In the genomic region with DNA sequence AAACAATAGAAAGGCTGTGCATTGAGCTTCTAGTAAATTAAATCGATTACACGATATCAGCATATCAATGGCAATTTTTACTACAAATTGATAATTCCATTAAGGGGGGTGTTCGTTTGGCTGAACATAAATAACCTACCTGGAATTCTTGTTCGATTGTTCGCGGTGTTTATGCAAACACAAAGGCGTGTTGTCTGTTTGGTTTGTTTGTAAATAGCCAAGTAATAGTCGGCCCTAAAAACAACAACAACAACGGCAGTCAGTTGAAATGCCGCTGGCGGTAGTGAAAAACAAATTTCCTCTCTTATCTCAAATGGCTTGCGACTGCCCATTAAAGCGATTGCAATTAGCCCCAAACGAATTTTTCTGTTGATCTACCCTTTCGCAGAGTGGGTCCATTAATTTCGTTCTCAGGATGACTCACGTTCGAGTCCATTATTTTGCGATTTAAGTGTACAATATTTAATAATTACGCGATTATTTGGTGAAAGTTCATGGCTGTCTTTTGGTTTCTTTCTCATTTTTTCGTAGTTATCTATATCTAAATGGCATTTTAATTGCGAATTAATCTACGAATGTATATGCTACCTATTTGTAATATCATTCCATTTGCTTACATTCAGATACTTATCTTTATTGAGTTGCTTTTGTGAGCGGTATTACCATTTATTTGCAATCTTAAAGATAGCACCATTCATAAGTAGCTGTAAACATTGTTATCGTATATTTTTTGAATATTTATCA, we compare ENCODE assay signal across 4 fruit fly cellular contexts.
TF ChIP-seq lines count a peak whose summit lies in the region.

No protein-coding gene starts in this region.

- no peak for TF ChIP-seq CTCF in whole organism, embryonic (GFP tag; optimal IDR thresholded peaks at IDR 0.05; lab: Kevin White, UChicago)

TF ChIP-seq in whole organism, adult, 20 proteins besides CTCF, POLR2A, EP300 and RAD21:
- peak; percentile 4 for TF ChIP-seq Crg-1 (GFP tag; optimal IDR thresholded peaks at IDR 0.05; lab: Kevin White, UChicago)
- TF ChIP-seq CG12768 (GFP tag; optimal IDR thresholded peaks at IDR 0.05; lab: Kevin White, UChicago), result peak; percentile 55
- TF ChIP-seq pad (GFP tag; optimal IDR thresholded peaks at IDR 0.05; lab: Kevin White, UChicago), result peak; percentile 32
- TF ChIP-seq Mnt (GFP tag; optimal IDR thresholded peaks at IDR 0.05; lab: Kevin White, UChicago), result no peak
- TF ChIP-seq CG11617 (GFP tag; optimal IDR thresholded peaks at IDR 0.05; lab: Kevin White, UChicago), result peak; percentile 71
- no peak for TF ChIP-seq toe (GFP tag; optimal IDR thresholded peaks at IDR 0.05; lab: Kevin White, UChicago)
- no peak for TF ChIP-seq tj (GFP tag; optimal IDR thresholded peaks at IDR 0.05; lab: Kevin White, UChicago)
- TF ChIP-seq CG5204 (GFP tag; optimal IDR thresholded peaks at IDR 0.05; lab: Kevin White, UChicago), result peak; percentile 10
- peak; percentile 93 for TF ChIP-seq cic (GFP tag; optimal IDR thresholded peaks at IDR 0.05; lab: Kevin White, UChicago)
- no peak for TF ChIP-seq CG14711 (tag; optimal IDR thresholded peaks at IDR 0.05; lab: Kevin White, UChicago)
- TF ChIP-seq CG1620 (GFP tag; optimal IDR thresholded peaks at IDR 0.05; lab: Kevin White, UChicago), result no peak
- peak; percentile 84 for TF ChIP-seq kay (GFP tag; lab: Kevin White, UChicago; ENCODE audit: borderline replicate concordance)
- no peak for TF ChIP-seq bab1 (GFP tag; optimal IDR thresholded peaks at IDR 0.05; lab: Kevin White, UChicago)
- TF ChIP-seq cnc (optimal IDR thresholded peaks at IDR 0.05; lab: Kevin White, UChicago), result no peak
- TF ChIP-seq ovo (GFP tag; optimal IDR thresholded peaks at IDR 0.05; lab: Kevin White, UChicago), result no peak
- TF ChIP-seq CG7045 (GFP tag; optimal IDR thresholded peaks at IDR 0.05; lab: Kevin White, UChicago), result peak; percentile 71
- TF ChIP-seq Hr96 (GFP tag; optimal IDR thresholded peaks at IDR 0.05; lab: Kevin White, UChicago), result no peak
- peak; percentile 50 for TF ChIP-seq CG7101 (tag; optimal IDR thresholded peaks at IDR 0.05; lab: Kevin White, UChicago)
- peak; percentile 78 for TF ChIP-seq CG33017 (tag; optimal IDR thresholded peaks at IDR 0.05; lab: Kevin White, UChicago)
- peak; percentile 43 for TF ChIP-seq Clk (GFP tag; optimal IDR thresholded peaks at IDR 0.05; lab: Kevin White, UChicago)

TF ChIP-seq in whole organism, embryonic, 481 proteins besides CTCF, POLR2A, EP300 and RAD21 (continues in another document):
- TF ChIP-seq Nf-YA (GFP tag; IDR thresholded peaks at IDR 0.05; lab: Robert Waterston, UW), result no peak
- peak; percentile 58 for TF ChIP-seq CG15269 (tag; optimal IDR thresholded peaks at IDR 0.05; lab: Kevin White, UChicago)
- peak; percentile 9 for TF ChIP-seq CG8089 (GFP tag; optimal IDR thresholded peaks at IDR 0.05; lab: Kevin White, UChicago)
- TF ChIP-seq CG12219 (GFP tag; optimal IDR thresholded peaks at IDR 0.05; lab: Kevin White, UChicago), result peak; percentile 12
- TF ChIP-seq disco-r (GFP tag; optimal IDR thresholded peaks at IDR 0.05; lab: Kevin White, UChicago), result no peak
- TF ChIP-seq CG7745 (tag; optimal IDR thresholded peaks at IDR 0.05; lab: Kevin White, UChicago), result no peak
- no peak for TF ChIP-seq unpg (GFP tag; optimal IDR thresholded peaks at IDR 0.05; lab: Kevin White, UChicago)
- TF ChIP-seq CG8924 (tag; optimal IDR thresholded peaks at IDR 0.05; lab: Kevin White, UChicago), result no peak
- no peak for TF ChIP-seq CG6765 (GFP tag; optimal IDR thresholded peaks at IDR 0.05; lab: Kevin White, UChicago)
- TF ChIP-seq gcm2 (GFP tag; optimal IDR thresholded peaks at IDR 0.05; lab: Kevin White, UChicago), result no peak
- TF ChIP-seq Rx (GFP tag; IDR thresholded peaks at IDR 0.05; lab: Robert Waterston, UW), result no peak
- no peak for TF ChIP-seq eyg (GFP tag; optimal IDR thresholded peaks at IDR 0.05; lab: Kevin White, UChicago)
- TF ChIP-seq TFAM (GFP tag; optimal IDR thresholded peaks at IDR 0.05; lab: Kevin White, UChicago), result no peak
- TF ChIP-seq CG2199 (GFP tag; IDR thresholded peaks at IDR 0.05; lab: Robert Waterston, UW), result 0 out of 3 replicates have a peak, but pooled peaks have one; percentile 18
- TF ChIP-seq gem (tag; optimal IDR thresholded peaks at IDR 0.05; lab: Kevin White, UChicago), result peak; percentile 42
- peak; percentile 2 for TF ChIP-seq Xbp1 (GFP tag; optimal IDR thresholded peaks at IDR 0.05; lab: Kevin White, UChicago)
- no peak for TF ChIP-seq ap (GFP tag; IDR thresholded peaks at IDR 0.05; lab: Robert Waterston, UW)
- TF ChIP-seq CG3838 (GFP tag; optimal IDR thresholded peaks at IDR 0.05; lab: Kevin White, UChicago), result peak; percentile 38
- TF ChIP-seq fd102C (GFP tag; optimal IDR thresholded peaks at IDR 0.05; lab: Kevin White, UChicago), result peak; percentile 46
- no peak for TF ChIP-seq CG12744 (GFP tag; optimal IDR thresholded peaks at IDR 0.05; lab: Kevin White, UChicago)
- TF ChIP-seq CG17361 (GFP tag; IDR thresholded peaks at IDR 0.05; lab: Robert Waterston, UW), result no peak
- TF ChIP-seq dmrt99B (tag; optimal IDR thresholded peaks at IDR 0.05; lab: Kevin White, UChicago), result peak; percentile 37

TF ChIP-seq in whole organism, prepupa, 60 proteins besides CTCF, POLR2A, EP300 and RAD21 (continues in another document):
- TF ChIP-seq CG8319 (GFP tag; optimal IDR thresholded peaks at IDR 0.05; lab: Kevin White, UChicago) (no peak), topi (GFP tag; optimal IDR thresholded peaks at IDR 0.05; lab: Kevin White, UChicago) (no peak), eg (GFP tag; IDR thresholded peaks at IDR 0.05; lab: Robert Waterston, UW) (no peak), CG15336 (GFP tag; IDR thresholded peaks at IDR 0.05; lab: Robert Waterston, UW) (0 out of 2 replicates have a peak, but pooled peaks have one; percentile 18), salr (GFP tag; optimal IDR thresholded peaks at IDR 0.05; lab: Kevin White, UChicago) (no peak), Eip93F (GFP tag; optimal IDR thresholded peaks at IDR 0.05; lab: Kevin White, UChicago) (peak; percentile 7), esn (GFP tag; optimal IDR thresholded peaks at IDR 0.05; lab: Kevin White, UChicago) (no peak), svp (GFP tag; lab: Kevin White, UChicago) (no peak), Hr38 (GFP tag; optimal IDR thresholded peaks at IDR 0.05; lab: Kevin White, UChicago) (no peak), net (GFP tag; optimal IDR thresholded peaks at IDR 0.05; lab: Kevin White, UChicago) (no peak), CG6163 (GFP tag; IDR thresholded peaks at IDR 0.05; lab: Robert Waterston, UW) (no peak), fkh (GFP tag; optimal IDR thresholded peaks at IDR 0.05; lab: Kevin White, UChicago) (peak; percentile 42), CG9139 (GFP tag; optimal IDR thresholded peaks at IDR 0.05; lab: Kevin White, UChicago) (no peak), pdm3 (GFP tag; optimal IDR thresholded peaks at IDR 0.05; lab: Kevin White, UChicago) (no peak), Sox102F (GFP tag; optimal IDR thresholded peaks at IDR 0.05; lab: Kevin White, UChicago) (no peak), vri (GFP tag; optimal IDR thresholded peaks at IDR 0.05; lab: Kevin White, UChicago) (peak; percentile 3), dsx (GFP tag; optimal IDR thresholded peaks at IDR 0.05; lab: Kevin White, UChicago; ENCODE audit: poor library complexity, severe bottlenecking) (no peak), fd59A (GFP tag; optimal IDR thresholded peaks at IDR 0.05; lab: Kevin White, UChicago) (no peak), CG31627 (GFP tag; optimal IDR thresholded peaks at IDR 0.05; lab: Kevin White, UChicago) (peak; percentile 17), lz (GFP tag; optimal IDR thresholded peaks at IDR 0.05; lab: Kevin White, UChicago) (peak; percentile 20), CG3032 (tag; optimal IDR thresholded peaks at IDR 0.05; lab: Kevin White, UChicago) (no peak), Hr4 (GFP tag; optimal IDR thresholded peaks at IDR 0.05; lab: Kevin White, UChicago) (no peak), ss (GFP tag; optimal IDR thresholded peaks at IDR 0.05; lab: Kevin White, UChicago) (no peak), achi (GFP tag; optimal IDR thresholded peaks at IDR 0.05; lab: Kevin White, UChicago) (no peak)

TF ChIP-seq in whole organism, wandering third instar larva, 38 proteins besides CTCF, POLR2A, EP300 and RAD21 (continues in another document):
- no peak for TF ChIP-seq CG9705 (GFP tag; optimal IDR thresholded peaks at IDR 0.05; lab: Kevin White, UChicago)
- TF ChIP-seq jim (GFP tag; optimal IDR thresholded peaks at IDR 0.05; lab: Kevin White, UChicago), result no peak
- TF ChIP-seq Hr83 (GFP tag; optimal IDR thresholded peaks at IDR 0.05; lab: Kevin White, UChicago; ENCODE audit: poor library complexity, severe bottlenecking), result no peak
- no peak for TF ChIP-seq psq (GFP tag; optimal IDR thresholded peaks at IDR 0.05; lab: Kevin White, UChicago)
- TF ChIP-seq dsf (GFP tag; optimal IDR thresholded peaks at IDR 0.05; lab: Kevin White, UChicago; ENCODE audit: borderline replicate concordance), result no peak
- no peak for TF ChIP-seq Dif (GFP tag; optimal IDR thresholded peaks at IDR 0.05; lab: Kevin White, UChicago; ENCODE audit: partially characterized antibody)
- TF ChIP-seq dl (GFP tag; optimal IDR thresholded peaks at IDR 0.05; lab: Kevin White, UChicago; ENCODE audit: insufficient read depth in 1 of 2, partially characterized antibody in 2 of 2), result no peak
- no peak for TF ChIP-seq pan (optimal IDR thresholded peaks at IDR 0.05; lab: Kevin White, UChicago)
- TF ChIP-seq dmrt93B (GFP tag; optimal IDR thresholded peaks at IDR 0.05; lab: Kevin White, UChicago), result no peak
- peak; percentile 39 for TF ChIP-seq Sp1 (GFP tag; optimal IDR thresholded peaks at IDR 0.05; lab: Kevin White, UChicago)
- TF ChIP-seq foxo (GFP tag; optimal IDR thresholded peaks at IDR 0.05; lab: Kevin White, UChicago), result peak in 1 of 2 experiments; percentile 21
- no peak for TF ChIP-seq N (GFP tag; optimal IDR thresholded peaks at IDR 0.05; lab: Kevin White, UChicago)
- TF ChIP-seq rgr (GFP tag; optimal IDR thresholded peaks at IDR 0.05; lab: Kevin White, UChicago), result no peak
- TF ChIP-seq Hr78 (GFP tag; optimal IDR thresholded peaks at IDR 0.05; lab: Kevin White, UChicago), result no peak
- peak; percentile 13 for TF ChIP-seq ey (GFP tag; optimal IDR thresholded peaks at IDR 0.05; lab: Kevin White, UChicago)
- no peak for TF ChIP-seq fru (GFP tag; optimal IDR thresholded peaks at IDR 0.05; lab: Kevin White, UChicago)
- no peak for TF ChIP-seq Vsx2 (GFP tag; optimal IDR thresholded peaks at IDR 0.05; lab: Kevin White, UChicago; ENCODE audit: partially characterized antibody)
- no peak for TF ChIP-seq Rel (GFP tag; optimal IDR thresholded peaks at IDR 0.05; lab: Kevin White, UChicago)
- TF ChIP-seq Rel (tag; optimal IDR thresholded peaks at IDR 0.05; lab: Kevin White, UChicago), result no peak
- peak; percentile 14 for TF ChIP-seq sv (GFP tag; optimal IDR thresholded peaks at IDR 0.05; lab: Kevin White, UChicago)
- no peak for TF ChIP-seq GATAd (GFP tag; optimal IDR thresholded peaks at IDR 0.05; lab: Kevin White, UChicago)
- TF ChIP-seq tai (GFP tag; optimal IDR thresholded peaks at IDR 0.05; lab: Kevin White, UChicago), result no peak
- TF ChIP-seq Myc (optimal IDR thresholded peaks at IDR 0.05; lab: Kevin White, UChicago), result no peak
- no peak for TF ChIP-seq woc (GFP tag; optimal IDR thresholded peaks at IDR 0.05; lab: Kevin White, UChicago)
- no peak for TF ChIP-seq Jra (GFP tag; optimal IDR thresholded peaks at IDR 0.05; lab: Kevin White, UChicago)
- TF ChIP-seq OdsH (GFP tag; optimal IDR thresholded peaks at IDR 0.05; lab: Kevin White, UChicago), result peak; percentile 2
